Worm (Caenorhabditis elegans): ENCODE results near the gene flp-5.

ce11 chrX:8509088-8509487, 19.0 kb upstream of the flp-5 start:
- no peak for TF ChIP-seq ama-1 (optimal IDR thresholded peaks at IDR 0.05)
- TF ChIP-seq blmp-1 (tag; optimal IDR thresholded peaks at IDR 0.05; ENCODE audit: insufficient read depth), result no peak
- no peak for TF ChIP-seq lin-13 (GFP tag; optimal IDR thresholded peaks at IDR 0.05)

Data from whole organism, L2 larva.